Worm (Caenorhabditis elegans) whole organism, L1 larva: ENCODE measurements around the gene clec-123.

Source experiments
- Y116A8C.19 ChIP-seq: sonication (generic microtip); optimal IDR thresholded peaks from 2 replicates; lab custom pipeline; 2016; ENCODE audit warnings: missing compliant biosample characterization, missing genetic modification characterization, borderline replicate concordance
- aly-2 ChIP-seq: fragments of 150-350 bp; optimal IDR thresholded peaks from 2 replicates; lab custom pipeline; 2014; ENCODE audit warnings: missing biosample characterization, missing genetic modification characterization
- ama-1 ChIP-seq: fragments of 150-350 bp; optimal IDR thresholded peaks from 2 replicates; lab custom pipeline; 2014
- blmp-1 ChIP-seq: fragments of 150-350 bp; optimal IDR thresholded peaks from 2 replicates; lab custom pipeline; 2014; ENCODE audit warnings: missing biosample characterization, missing genetic modification characterization
- ceh-63 ChIP-seq: fragments of 200-800 bp; sonication (Bioruptor generic); optimal IDR thresholded peaks from 2 replicates; lab custom pipeline; 2018; ENCODE audit warnings: mild to moderate bottlenecking, missing genetic modification characterization, missing compliant biosample characterization
- ces-1 ChIP-seq: fragments of 150-350 bp; optimal IDR thresholded peaks from 2 replicates; lab custom pipeline; 2014; ENCODE audit warnings: missing biosample characterization, missing genetic modification reagents, missing genetic modification characterization
- dpl-1 ChIP-seq, 3 experiments: fragments of 150-350 bp in 2 of 3; sonication (generic microtip) in 1 of 3; optimal IDR thresholded peaks; 2 replicates each; lab custom pipeline; 2014 to 2017; ENCODE audit warnings: missing biosample characterization in 3 of 3, missing genetic modification characterization in 3 of 3, missing genetic modification reagents in 3 of 3
- efl-1 ChIP-seq, 4 experiments: fragments of 150-350 bp; optimal IDR thresholded peaks in 3 of 4; peaks in 1 of 4; 1 replicate in 1 of 4; 2 replicates in 3 of 4; lab custom pipeline; 2014; ENCODE audit warnings: missing biosample characterization in 2 of 4, missing genetic modification characterization in 2 of 4, missing genetic modification reagents in 2 of 4
- elt-2 ChIP-seq: sonication (generic microtip); optimal IDR thresholded peaks from 2 replicates; lab custom pipeline; 2016; ENCODE audit warnings: missing genetic modification characterization, mild to moderate bottlenecking, inconsistent platforms, missing compliant biosample characterization, missing genetic modification reagents
- elt-3 ChIP-seq, 6 experiments: fragments of 150-350 bp in 1 of 6; sonication (generic microtip); optimal IDR thresholded peaks; 2 replicates each; lab custom pipeline; 2017 to 2018; ENCODE audit warnings: missing biosample characterization in 6 of 6, missing genetic modification characterization in 6 of 6, inconsistent platforms in 1 of 6
- grh-1 ChIP-seq: fragments of 200-800 bp; sonication (Bioruptor generic); IDR thresholded peaks from 2 replicates; pipeline ENCODE4 v1.3.6; 2022; ENCODE audit warnings: missing genetic modification reagents, missing genetic modification characterization, missing compliant biosample characterization
- hlh-4 ChIP-seq: sonication (generic microtip); optimal IDR thresholded peaks from 2 replicates; lab custom pipeline; 2016; ENCODE audit warnings: mild to moderate bottlenecking, missing genetic modification characterization, missing compliant biosample characterization
- lin-14 ChIP-seq: fragments of 200-800 bp; sonication (Bioruptor generic); optimal IDR thresholded peaks from 2 replicates; lab custom pipeline; 2018; ENCODE audit warnings: mild to moderate bottlenecking, missing genetic modification characterization, moderate library complexity, missing compliant biosample characterization
- lin-15B ChIP-seq: fragments of 150-350 bp; sonication (generic microtip); optimal IDR thresholded peaks from 3 replicates; lab custom pipeline; 2014; ENCODE audit warnings: missing biosample characterization, missing genetic modification characterization
- lir-3 ChIP-seq: sonication (generic microtip); optimal IDR thresholded peaks from 2 replicates; lab custom pipeline; 2016; ENCODE audit warnings: mild to moderate bottlenecking, missing genetic modification characterization, moderate library complexity, missing compliant biosample characterization; ENCODE audit not compliant: poor library complexity
- mep-1 ChIP-seq: fragments of 150-350 bp; optimal IDR thresholded peaks from 2 replicates; lab custom pipeline; 2014; ENCODE audit warnings: missing biosample characterization, missing genetic modification characterization
- nhr-11 ChIP-seq: fragments of 150-350 bp; optimal IDR thresholded peaks from 2 replicates; lab custom pipeline; 2014; ENCODE audit warnings: missing biosample characterization, missing genetic modification characterization
- nhr-12 ChIP-seq: sonication (generic microtip); optimal IDR thresholded peaks from 2 replicates; lab custom pipeline; 2017; ENCODE audit warnings: missing biosample characterization, missing genetic modification characterization
- nhr-19 ChIP-seq: fragments of 200-800 bp; sonication (Bioruptor generic); conservative IDR thresholded peaks from 2 replicates; pipeline ENCODE4 v1.3.6; 2022; ENCODE audit warnings: missing genetic modification characterization, missing compliant biosample characterization
- nhr-237 ChIP-seq: fragments of 150-350 bp; optimal IDR thresholded peaks from 2 replicates; lab custom pipeline; 2014; ENCODE audit warnings: missing biosample characterization, missing genetic modification characterization
- nhr-28 ChIP-seq: fragments of 150-350 bp; optimal IDR thresholded peaks from 2 replicates; lab custom pipeline; 2014; ENCODE audit warnings: missing biosample characterization, missing genetic modification characterization
- nhr-47 ChIP-seq: sonication (generic microtip); optimal IDR thresholded peaks from 2 replicates; lab custom pipeline; 2016; ENCODE audit warnings: mild to moderate bottlenecking, missing genetic modification characterization, moderate library complexity, missing compliant biosample characterization
- nhr-71 ChIP-seq: sonication (generic microtip); optimal IDR thresholded peaks from 2 replicates; lab custom pipeline; 2016; ENCODE audit warnings: mild to moderate bottlenecking, missing genetic modification characterization, moderate library complexity, missing compliant biosample characterization
- nhr-84 ChIP-seq: sonication (generic microtip); optimal IDR thresholded peaks from 2 replicates; lab custom pipeline; 2017; ENCODE audit warnings: missing biosample characterization, missing genetic modification characterization
- nhr-85 ChIP-seq: sonication (generic microtip); peaks from one replicate; lab custom pipeline; 2016; ENCODE audit warnings: missing genetic modification characterization, inconsistent platforms, missing compliant biosample characterization
- pag-3 ChIP-seq: sonication (generic microtip); optimal IDR thresholded peaks from 2 replicates; lab custom pipeline; 2017; ENCODE audit warnings: missing genetic modification characterization, mild to moderate bottlenecking, missing compliant biosample characterization, antibody characterized with exemption, borderline replicate concordance; ENCODE audit not compliant: insufficient read depth
- pqm-1 ChIP-seq: sonication (generic microtip); optimal IDR thresholded peaks from 3 replicates; lab custom pipeline; 2017; ENCODE audit warnings: missing biosample characterization, missing genetic modification characterization
- skn-1 ChIP-seq: fragments of 150-350 bp; optimal IDR thresholded peaks from 2 replicates; lab custom pipeline; 2014; ENCODE audit warnings: missing biosample characterization, missing genetic modification characterization
- snu-23 ChIP-seq: sonication (generic microtip); optimal IDR thresholded peaks from 2 replicates; lab custom pipeline; 2016; ENCODE audit warnings: missing genetic modification characterization, missing compliant biosample characterization
- sptf-1 ChIP-seq: fragments of 150-350 bp; optimal IDR thresholded peaks from 2 replicates; lab custom pipeline; 2014; ENCODE audit warnings: missing biosample characterization, missing genetic modification characterization
- sup-37 ChIP-seq: fragments of 200-800 bp; sonication (Bioruptor generic); optimal IDR thresholded peaks from 2 replicates; lab custom pipeline; 2018; ENCODE audit warnings: mild to moderate bottlenecking, missing genetic modification characterization, missing compliant biosample characterization
- unc-30 ChIP-seq: sonication (generic microtip); optimal IDR thresholded peaks from 2 replicates; lab custom pipeline; 2017; ENCODE audit warnings: missing biosample characterization, missing genetic modification characterization
- unc-62 ChIP-seq: fragments of 150-350 bp; optimal IDR thresholded peaks from 2 replicates; lab custom pipeline; 2014; ENCODE audit warnings: missing biosample characterization, missing genetic modification reagents, missing genetic modification characterization
- unc-86 ChIP-seq: sonication (generic microtip); optimal IDR thresholded peaks from 2 replicates; lab custom pipeline; 2016; ENCODE audit warnings: missing genetic modification characterization, missing compliant biosample characterization
- unc-98 ChIP-seq: fragments of 200-800 bp; sonication (Bioruptor generic); IDR thresholded peaks from 2 replicates; pipeline ENCODE4 v1.3.6; 2022; ENCODE audit warnings: missing genetic modification characterization, missing compliant biosample characterization
- vab-15 ChIP-seq: sonication (generic microtip); optimal IDR thresholded peaks from 2 replicates; lab custom pipeline; 2017; ENCODE audit warnings: missing genotype, mild to moderate bottlenecking, missing genetic modification characterization, missing compliant biosample characterization

The clec-123 gene

DNA sequence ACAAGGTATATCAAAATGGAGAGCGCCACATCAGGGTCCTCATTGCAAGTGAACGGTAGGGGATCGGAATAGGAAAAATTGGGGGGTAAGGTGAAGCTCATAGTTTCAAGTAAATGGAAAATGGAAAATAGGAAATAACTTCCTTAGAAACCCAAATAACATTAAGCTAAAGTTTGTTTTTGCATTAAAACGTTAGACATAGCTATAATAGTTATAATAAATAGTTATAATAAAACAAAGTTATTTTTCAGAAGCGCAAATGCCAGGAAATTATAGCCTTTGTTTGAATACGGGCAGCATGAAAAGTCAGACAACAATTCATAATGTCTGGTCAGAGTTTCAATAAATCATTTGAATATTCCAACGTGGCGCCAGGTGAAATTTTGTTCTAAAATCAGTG lies 13.5 kb upstream of the clec-123 start, which contains the start of gene srg-24:
srg-24 (minus strand) TSS at position 101 of the 400 bp plus-strand sequence.
- TF ChIP-seq snu-23 (GFP tag; lab: Kevin White, UChicago) (no peak), unc-30 (no peak), skn-1 (tag; lab: Kevin White, UChicago) (no peak), grh-1 (GFP tag; lab: Robert Waterston, UW) (no peak), lir-3 (tag; lab: Kevin White, UChicago) (no peak), ces-1 (GFP tag; lab: Kevin White, UChicago) (no peak)

ce11 chrII:3102018-3102417 lies 12.0 kb upstream of the clec-123 start, which contains the start of gene clec-121:
clec-121 (plus strand) TSS chrII:3102318.
- TF ChIP-seq skn-1 (tag; lab: Kevin White, UChicago) = no peak
- no peak for TF ChIP-seq unc-98
- TF ChIP-seq nhr-85 = no peak
- TF ChIP-seq ama-1 (lab: Kevin White, UChicago) = no peak
- TF ChIP-seq hlh-4 (tag; lab: Kevin White, UChicago) = no peak
- no peak for TF ChIP-seq vab-15 (tag; lab: Kevin White, UChicago)
- no peak for TF ChIP-seq aly-2
- TF ChIP-seq elt-2 (tag; lab: Kevin White, UChicago) = no peak
- TF ChIP-seq efl-1 (optimal IDR thresholded peaks at IDR 0.05; lab: Kevin White, UChicago) = no peak
- TF ChIP-seq efl-1 (GFP tag; optimal IDR thresholded peaks at IDR 0.05 in 1 of 2; lab: Kevin White, UChicago) = no peak
- no peak for TF ChIP-seq unc-86 (tag; lab: Kevin White, UChicago)
- TF ChIP-seq, all 84 proteins: peak for 0

DNA sequence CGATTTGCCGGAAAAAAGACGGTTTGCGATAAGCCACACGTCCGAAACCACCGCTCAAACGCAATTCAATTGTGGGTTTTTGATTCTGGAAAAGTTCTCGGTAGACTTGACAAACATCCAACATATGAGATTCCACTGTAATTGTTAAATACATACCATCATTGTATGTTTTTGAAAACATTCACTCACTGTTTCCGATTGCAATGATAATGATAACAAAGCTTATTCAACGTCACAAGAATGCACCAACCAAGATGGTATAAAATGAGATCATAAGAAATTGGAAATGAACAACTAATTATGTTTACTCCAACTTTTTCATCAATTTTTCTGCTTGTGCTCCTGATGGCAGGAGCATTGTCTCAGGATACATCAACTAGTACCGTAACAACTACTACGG lies 8.3 kb upstream of the clec-123 start, which contains the start of gene clec-122:
clec-122 (plus strand) TSS at position 301 of the 400 bp plus-strand sequence.
- TF ChIP-seq nhr-85 (no peak), lin-14 (GFP tag; lab: Kevin White, UChicago) (no peak), sptf-1 (tag; lab: Kevin White, UChicago) (no peak), ceh-63 (GFP tag; lab: Kevin White, UChicago) (no peak), blmp-1 (tag; lab: Kevin White, UChicago) (no peak)

- TF ChIP-seq nhr-11 (tag; lab: Kevin White, UChicago) = no peak
- TF ChIP-seq, all 84 proteins: peak for 0
Observed at ce11 chrII:3108101-3108500, 5.9 kb upstream of the clec-123 start.

- TF ChIP-seq lin-15B (no peak), mep-1 (tag; lab: Kevin White, UChicago) (no peak), nhr-19 (no peak), unc-62 (GFP tag; lab: Kevin White, UChicago) (no peak), nhr-47 (tag; lab: Kevin White, UChicago) (no peak), nhr-237 (tag; lab: Kevin White, UChicago) (no peak), pag-3 (no peak), elt-3 (tag; optimal IDR thresholded peaks at IDR 0.05; lab: Kevin White, UChicago) (no peak), nhr-84 (tag; lab: Kevin White, UChicago) (no peak), Y116A8C.19 (tag; lab: Kevin White, UChicago) (no peak), pqm-1 (tag; lab: Kevin White, UChicago) (no peak), nhr-28 (no peak), nhr-71 (tag; lab: Kevin White, UChicago) (no peak), nhr-12 (tag; lab: Kevin White, UChicago) (no peak), dpl-1 (GFP tag; optimal IDR thresholded peaks at IDR 0.05; lab: Kevin White, UChicago) (no peak), elt-2 (tag; lab: Kevin White, UChicago) (no peak), sup-37 (GFP tag; lab: Kevin White, UChicago) (no peak)
Observed at ce11 chrII:3109533-3109932, 4.5 kb upstream of the clec-123 start.
